Fruit fly (Drosophila melanogaster) whole organism, embryonic: ENCODE data around the gene CG14646.

Experiments
- Bdp1 ChIP-seq: fragments of 200-800 bp; sonication (Bioruptor generic); optimal IDR thresholded peaks from 3 replicates; lab custom pipeline; 2016; ENCODE audit warnings: missing biosample characterization, missing genetic modification characterization
- Bteb2 ChIP-seq: fragments of 200-800 bp; sonication (Bioruptor generic); optimal IDR thresholded peaks from 2 replicates; lab custom pipeline; 2016; ENCODE audit warnings: missing biosample characterization, missing genetic modification characterization
- CG10431 ChIP-seq: fragments of 200-800 bp; sonication (Bioruptor generic); optimal IDR thresholded peaks from 3 replicates; lab custom pipeline; 2018; ENCODE audit warnings: missing biosample characterization, mild to moderate bottlenecking, missing genetic modification characterization
- CG10979 ChIP-seq: fragments of 200-800 bp; sonication (Bioruptor generic); optimal IDR thresholded peaks from 2 replicates; lab custom pipeline; 2018; ENCODE audit warnings: missing biosample characterization, mild to moderate bottlenecking, missing genetic modification characterization, moderate library complexity
- CG11696 ChIP-seq: fragments of 200-800 bp; sonication (Bioruptor generic); IDR thresholded peaks from 2 replicates; pipeline ENCODE4 v1.3.6; 2022; ENCODE audit warnings: missing biosample characterization, missing genetic modification characterization
- CG13123 ChIP-seq: fragments of 200-800 bp; sonication (Bioruptor generic); optimal IDR thresholded peaks from 2 replicates; lab custom pipeline; 2016; ENCODE audit warnings: missing biosample characterization, missing genetic modification characterization
- CG2129 ChIP-seq: fragments of 200-800 bp; sonication (Bioruptor generic); IDR thresholded peaks from 2 replicates; pipeline ENCODE4 v1.3.6; 2022; ENCODE audit warnings: missing biosample characterization, missing genetic modification characterization; ENCODE audit not compliant: partially characterized antibody
- CG30431 ChIP-seq: fragments of 200-800 bp; sonication (Bioruptor generic); optimal IDR thresholded peaks from 2 replicates; lab custom pipeline; 2017; ENCODE audit warnings: missing biosample characterization, missing genetic modification characterization
- CG31388 ChIP-seq: fragments of 200-800 bp; sonication (Bioruptor generic); optimal IDR thresholded peaks from 2 replicates; lab custom pipeline; 2016; ENCODE audit warnings: missing biosample characterization, missing genetic modification characterization
- CG5180 ChIP-seq: fragments of 200-800 bp; sonication (Bioruptor generic); optimal IDR thresholded peaks from 3 replicates; lab custom pipeline; 2017; ENCODE audit warnings: missing biosample characterization, missing genetic modification characterization, mild to moderate bottlenecking, moderate library complexity, missing genetic modification reagents
- CG6683 ChIP-seq: fragments of 200-800 bp; sonication (Bioruptor generic); optimal IDR thresholded peaks from 2 replicates; lab custom pipeline; 2017; ENCODE audit warnings: missing biosample characterization, mild to moderate bottlenecking, missing genetic modification characterization, missing genetic modification reagents
- CG6765 ChIP-seq: fragments of 200-800 bp; sonication (Bioruptor generic); optimal IDR thresholded peaks from 3 replicates; lab custom pipeline; 2017; ENCODE audit warnings: missing biosample characterization, mild to moderate bottlenecking, missing genetic modification characterization
- CG6813 ChIP-seq: fragments of 200-800 bp; sonication (Bioruptor generic); optimal IDR thresholded peaks from 2 replicates; lab custom pipeline; 2017; ENCODE audit warnings: missing biosample characterization, missing genetic modification characterization, mild to moderate bottlenecking, moderate library complexity, missing genetic modification reagents
- CG6854 ChIP-seq: fragments of 200-800 bp; sonication (Bioruptor generic); optimal IDR thresholded peaks from 3 replicates; lab custom pipeline; 2017; ENCODE audit warnings: missing biosample characterization, mild to moderate bottlenecking, missing genetic modification characterization
- CG7556 ChIP-seq: fragments of 200-800 bp; sonication (Bioruptor generic); optimal IDR thresholded peaks from 2 replicates; lab custom pipeline; 2017; ENCODE audit warnings: missing biosample characterization, mild to moderate bottlenecking, missing genetic modification characterization
- Camta ChIP-seq: fragments of 200-800 bp; sonication (Bioruptor generic); optimal IDR thresholded peaks from 2 replicates; lab custom pipeline; 2016; ENCODE audit warnings: missing biosample characterization, missing genetic modification characterization
- Chrac-16 ChIP-seq: fragments of 200-800 bp; sonication (Bioruptor generic); optimal IDR thresholded peaks from 3 replicates; lab custom pipeline; 2016; ENCODE audit warnings: missing biosample characterization, missing genetic modification characterization
- Deaf1 ChIP-seq: fragments of 200-800 bp; optimal IDR thresholded peaks from 3 replicates; lab custom pipeline; 2019; ENCODE audit warnings: missing biosample characterization, mild to moderate bottlenecking, missing genetic modification characterization, moderate library complexity
- Dfd ChIP-seq, 2 experiments: fragments of >200 bp; optimal IDR thresholded peaks; 2 replicates each; lab custom pipeline; 2017; ENCODE audit warnings: missing biosample characterization in 2 of 2, missing genetic modification characterization in 2 of 2
- Doc3 ChIP-seq: fragments of 200-800 bp; sonication (Bioruptor generic); IDR thresholded peaks from 3 replicates; pipeline ENCODE4 v1.3.6; 2022; ENCODE audit warnings: missing biosample characterization, missing genetic modification characterization; ENCODE audit not compliant: partially characterized antibody
- Ets65A ChIP-seq: fragments of 200-800 bp; sonication (Bioruptor generic); peaks from one replicate; lab custom pipeline; 2016; ENCODE audit warnings: missing biosample characterization, missing genetic modification characterization
- Fer3 ChIP-seq: fragments of 200-800 bp; sonication (Bioruptor generic); optimal IDR thresholded peaks from 2 replicates; lab custom pipeline; 2018; ENCODE audit warnings: missing biosample characterization, mild to moderate bottlenecking, missing genetic modification characterization, moderate library complexity
- Hand ChIP-seq: fragments of 200-800 bp; sonication (Bioruptor generic); optimal IDR thresholded peaks from 2 replicates; lab custom pipeline; 2017; ENCODE audit warnings: mild to moderate bottlenecking, missing biosample characterization, missing genetic modification reagents, missing genetic modification characterization
- MBD-R2 ChIP-seq: fragments of 200-800 bp; sonication (Bioruptor generic); IDR thresholded peaks from 2 replicates; pipeline ENCODE4 v1.3.6; 2022; ENCODE audit warnings: missing biosample characterization, missing genetic modification characterization
- Med ChIP-seq: fragments of 200-800 bp; sonication (Bioruptor generic); peaks from one replicate; lab custom pipeline; 2016; ENCODE audit warnings: missing biosample characterization, missing genetic modification characterization, mild to moderate bottlenecking, inconsistent platforms, moderate library complexity
- NK7.1 ChIP-seq: fragments of 200-800 bp; sonication (Bioruptor generic); optimal IDR thresholded peaks from 3 replicates; lab custom pipeline; 2016; ENCODE audit warnings: missing biosample characterization, missing genetic modification characterization
- Sry-δ ChIP-seq: fragments of 200-800 bp; sonication (Bioruptor generic); optimal IDR thresholded peaks from 2 replicates; lab custom pipeline; 2016; ENCODE audit warnings: missing biosample characterization, missing genetic modification characterization
- abd-A ChIP-seq: fragments of 200-800 bp; sonication (Bioruptor generic); optimal IDR thresholded peaks from 3 replicates; lab custom pipeline; 2019; ENCODE audit warnings: missing biosample characterization, mild to moderate bottlenecking, missing genetic modification characterization, moderate library complexity
- aop ChIP-seq: fragments of 200-800 bp; sonication (Bioruptor generic); IDR thresholded peaks from 2 replicates; pipeline ENCODE4 v1.3.6; 2022; ENCODE audit warnings: missing biosample characterization, missing genetic modification characterization
- cad ChIP-seq: fragments of >200 bp; optimal IDR thresholded peaks from 2 replicates; lab custom pipeline; 2017; ENCODE audit warnings: missing biosample characterization, missing genetic modification characterization
- cas ChIP-seq: fragments of 200-800 bp; sonication (Bioruptor generic); IDR thresholded peaks from 2 replicates; pipeline ENCODE4 v1.3.6; 2022; ENCODE audit warnings: missing biosample characterization, missing genetic modification characterization
- caup ChIP-seq: fragments of 200-800 bp; sonication (Bioruptor generic); optimal IDR thresholded peaks from 3 replicates; lab custom pipeline; 2017; ENCODE audit warnings: missing biosample characterization, mild to moderate bottlenecking, missing genetic modification characterization, moderate library complexity; ENCODE audit not compliant: severe bottlenecking
- chinmo ChIP-seq: fragments of 200-800 bp; sonication (Bioruptor generic); IDR thresholded peaks from 4 replicates; pipeline ENCODE4 v1.3.6; 2022; ENCODE audit warnings: missing biosample characterization, missing genetic modification characterization; ENCODE audit not compliant: partially characterized antibody
- chm ChIP-seq: fragments of 200-800 bp; sonication (Bioruptor generic); IDR thresholded peaks from 2 replicates; pipeline ENCODE4 v1.3.6; 2022; ENCODE audit warnings: missing biosample characterization, missing genetic modification characterization
- cwo ChIP-seq: fragments of 200-800 bp; sonication (Bioruptor generic); optimal IDR thresholded peaks from 3 replicates; lab custom pipeline; 2017; ENCODE audit warnings: missing biosample characterization, missing genetic modification characterization, mild to moderate bottlenecking, moderate library complexity, missing genetic modification reagents
- ems ChIP-seq: fragments of 200-800 bp; sonication (Bioruptor generic); optimal IDR thresholded peaks from 3 replicates; lab custom pipeline; 2016; ENCODE audit warnings: missing biosample characterization, missing genetic modification characterization
- fd96Cb ChIP-seq: fragments of 200-800 bp; sonication (Bioruptor generic); optimal IDR thresholded peaks from 2 replicates; lab custom pipeline; 2018; ENCODE audit warnings: missing biosample characterization, mild to moderate bottlenecking, missing genetic modification characterization, moderate library complexity
- ind ChIP-seq: fragments of 200-800 bp; sonication (Bioruptor generic); optimal IDR thresholded peaks from 3 replicates; lab custom pipeline; 2016; ENCODE audit warnings: missing biosample characterization, missing genetic modification characterization
- lmd ChIP-seq: fragments of 200-800 bp; sonication (Bioruptor generic); IDR thresholded peaks from 2 replicates; pipeline ENCODE4 v1.3.6; 2022; ENCODE audit warnings: missing biosample characterization, missing genetic modification characterization
- mirr ChIP-seq: fragments of 200-800 bp; sonication (Bioruptor generic); optimal IDR thresholded peaks from 3 replicates; lab custom pipeline; 2018; ENCODE audit warnings: missing biosample characterization, mild to moderate bottlenecking, missing genetic modification characterization
- nau ChIP-seq: fragments of 200-800 bp; sonication (Bioruptor generic); optimal IDR thresholded peaks from 3 replicates; lab custom pipeline; 2017; ENCODE audit warnings: missing biosample characterization, mild to moderate bottlenecking, missing genetic modification characterization, missing genetic modification reagents
- odd ChIP-seq: fragments of 200-800 bp; sonication (Bioruptor generic); optimal IDR thresholded peaks from 2 replicates; lab custom pipeline; 2017; ENCODE audit warnings: missing biosample characterization, mild to moderate bottlenecking, missing genetic modification characterization
- ranshi ChIP-seq: fragments of 200-800 bp; sonication (Bioruptor generic); IDR thresholded peaks from 2 replicates; pipeline ENCODE4 v1.3.6; 2022; ENCODE audit warnings: missing biosample characterization, missing genetic modification characterization
- schlank ChIP-seq: fragments of 200-800 bp; sonication (Bioruptor generic); optimal IDR thresholded peaks from 2 replicates; lab custom pipeline; 2018; ENCODE audit warnings: missing biosample characterization, mild to moderate bottlenecking, missing genetic modification characterization
- sim ChIP-seq: fragments of 200-800 bp; sonication (Bioruptor generic); IDR thresholded peaks from 2 replicates; pipeline ENCODE4 v1.3.6; 2022; ENCODE audit warnings: missing biosample characterization, missing genetic modification characterization
- slou ChIP-seq: fragments of 200-800 bp; sonication (Bioruptor generic); optimal IDR thresholded peaks from 3 replicates; lab custom pipeline; 2016; ENCODE audit warnings: missing biosample characterization, missing genetic modification characterization
- stc ChIP-seq: fragments of 200-800 bp; sonication (Bioruptor generic); IDR thresholded peaks from 2 replicates; pipeline ENCODE4 v1.3.6; 2022; ENCODE audit warnings: missing biosample characterization, missing genetic modification characterization
- vnd ChIP-seq: fragments of 200-800 bp; sonication (Bioruptor generic); IDR thresholded peaks from 3 replicates; pipeline ENCODE4 v1.3.6; 2022; ENCODE audit warnings: missing biosample characterization, missing genetic modification characterization; ENCODE audit not compliant: partially characterized antibody
- vvl ChIP-seq: fragments of 200-800 bp; sonication (Bioruptor generic); IDR thresholded peaks from 2 replicates; pipeline ENCODE4 v1.3.6; 2022; ENCODE audit warnings: missing biosample characterization, missing genetic modification characterization
- z ChIP-seq: fragments of 200-800 bp; sonication (Bioruptor generic); IDR thresholded peaks from 3 replicates; pipeline ENCODE4 v1.3.6; 2022; ENCODE audit warnings: missing biosample characterization, missing genetic modification characterization
- zfh1 ChIP-seq: fragments of 200-800 bp; sonication (Bioruptor generic); IDR thresholded peaks from 3 replicates; pipeline ENCODE4 v1.3.6; 2022; ENCODE audit warnings: missing biosample characterization, missing genetic modification characterization

Gene CG14646

DNA sequence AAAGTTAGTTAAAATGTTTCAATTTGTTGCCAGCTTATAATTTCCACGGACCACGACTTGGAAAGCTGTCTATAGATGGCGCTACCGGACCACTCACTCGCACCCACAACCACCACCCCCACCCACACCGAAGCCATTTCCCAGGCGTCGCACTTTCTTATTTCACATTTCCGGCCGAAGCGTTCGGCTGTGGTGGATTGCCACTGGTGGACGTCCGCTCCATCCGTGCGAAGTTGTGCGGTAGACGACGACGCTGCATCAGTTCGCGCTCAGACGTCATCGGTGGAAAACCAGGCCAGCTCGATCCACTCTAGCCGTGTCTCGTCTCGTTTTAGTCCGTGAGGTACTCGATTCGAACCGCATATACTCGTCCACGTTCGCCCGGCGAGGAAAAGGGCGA is 30.5 kb upstream of the CG14646 start, which contains the start of gene CG1090 (continued):
- TF ChIP-seq chinmo (GFP tag; lab: Robert Waterston, UW), result 0 out of 4 replicates have a peak, but pooled peaks have one; percentile 37
- TF ChIP-seq caup (GFP tag; lab: Kevin White, UChicago), result peak; percentile 29
- TF ChIP-seq ind, result no peak
- TF ChIP-seq Bdp1 (GFP tag; lab: Kevin White, UChicago), result no peak
- TF ChIP-seq Dfd (GFP tag; optimal IDR thresholded peaks at IDR 0.05; lab: Kevin White, UChicago), result no peak
- no peak for TF ChIP-seq vnd (GFP tag; lab: Robert Waterston, UW)
- no peak for TF ChIP-seq odd (GFP tag; lab: Kevin White, UChicago)
- TF ChIP-seq slou (GFP tag; lab: Kevin White, UChicago), result no peak
- no peak for TF ChIP-seq CG10979
- TF ChIP-seq Hand (GFP tag; lab: Kevin White, UChicago), result peak; percentile 60
- TF ChIP-seq CG13123 (GFP tag; lab: Kevin White, UChicago), result no peak
- no peak for TF ChIP-seq cwo (GFP tag; lab: Kevin White, UChicago)
- TF ChIP-seq CG7556, result no peak
- TF ChIP-seq CG6765 (GFP tag; lab: Kevin White, UChicago), result peak; percentile 82
- peak; percentile 11 for TF ChIP-seq Fer3 (tag; lab: Kevin White, UChicago)
- no peak for TF ChIP-seq ems (GFP tag; lab: Kevin White, UChicago)
- peak; percentile 38 for TF ChIP-seq schlank (tag; lab: Kevin White, UChicago)
- 0 out of 2 replicates have a peak, but pooled peaks have one; percentile 13 for TF ChIP-seq lmd
- TF ChIP-seq Bteb2 (GFP tag; lab: Kevin White, UChicago), result no peak
- TF ChIP-seq ranshi (GFP tag; lab: Robert Waterston, UW), result no peak
- TF ChIP-seq CG6813, result peak; percentile 37
- no peak for TF ChIP-seq aop (GFP tag; lab: Robert Waterston, UW)
- TF ChIP-seq CG2129 (GFP tag; lab: Robert Waterston, UW), result no peak
- TF ChIP-seq CG6683 (GFP tag; lab: Kevin White, UChicago), result no peak
- peak; percentile 60 for TF ChIP-seq Med (GFP tag; lab: Kevin White, UChicago)
- peak; percentile 67 for TF ChIP-seq abd-A
- TF ChIP-seq MBD-R2 (GFP tag; lab: Robert Waterston, UW), result no peak
- TF ChIP-seq CG5180 (GFP tag; lab: Kevin White, UChicago), result peak; percentile 24
- TF ChIP-seq CG11696 (GFP tag; lab: Robert Waterston, UW), result 0 out of 2 replicates have a peak, but pooled peaks have one; percentile 11
- TF ChIP-seq cad, result no peak
- no peak for TF ChIP-seq CG31388 (GFP tag; lab: Kevin White, UChicago)
- TF ChIP-seq Chrac-16 (GFP tag; lab: Kevin White, UChicago), result no peak
- TF ChIP-seq NK7.1, result no peak
- no peak for TF ChIP-seq mirr (GFP tag; lab: Kevin White, UChicago)
- no peak for TF ChIP-seq z
- no peak for TF ChIP-seq stc (GFP tag; lab: Robert Waterston, UW)
- TF ChIP-seq Ets65A (GFP tag; lab: Kevin White, UChicago), result peak; percentile 60
- TF ChIP-seq Doc3, result no peak
- TF ChIP-seq fd96Cb, result no peak
- 0 out of 3 replicates have a peak, but pooled peaks have one; percentile 6 for TF ChIP-seq zfh1
- TF ChIP-seq CG6854 (GFP tag; lab: Kevin White, UChicago), result peak; percentile 36
- no peak for TF ChIP-seq CG30431
- TF ChIP-seq vvl (GFP tag; lab: Robert Waterston, UW), result no peak
- peak; percentile 22 for TF ChIP-seq nau (GFP tag; lab: Kevin White, UChicago)
- TF ChIP-seq chm (GFP tag; lab: Robert Waterston, UW), result no peak
- no peak for TF ChIP-seq cas (GFP tag; lab: Robert Waterston, UW)
- no peak for TF ChIP-seq Camta (GFP tag; lab: Kevin White, UChicago)
- peak; percentile 95 for TF ChIP-seq Deaf1 (tag; lab: Kevin White, UChicago)
- TF ChIP-seq Sry-δ, result no peak
- no peak for TF ChIP-seq sim (GFP tag; lab: Robert Waterston, UW)
- no peak for TF ChIP-seq CG10431 (GFP tag; lab: Kevin White, UChicago)
